Worm (Caenorhabditis elegans) whole organism, mixed stage, embryonic: ENCODE measurements around the gene str-47.

ENCODE experiments used
- M03D4.4 ChIP-seq: sonication (generic microtip); optimal IDR thresholded peaks from 2 replicates; lab custom pipeline; 2017; ENCODE audit warnings: mild to moderate bottlenecking, missing genetic modification characterization, missing compliant biosample characterization
- blmp-1 ChIP-seq: fragments of 150-350 bp; optimal IDR thresholded peaks from 2 replicates; lab custom pipeline; 2014; ENCODE audit warnings: missing biosample characterization, missing genetic modification characterization
- ceh-39 ChIP-seq: fragments of 150-350 bp; optimal IDR thresholded peaks from 2 replicates; lab custom pipeline; 2014; ENCODE audit warnings: missing biosample characterization, missing genetic modification characterization
- ceh-43 ChIP-seq: fragments of 200-800 bp; sonication (Bioruptor generic); optimal IDR thresholded peaks from 2 replicates; lab custom pipeline; 2018; ENCODE audit warnings: mild to moderate bottlenecking, missing genetic modification characterization, moderate library complexity, missing compliant biosample characterization
- ceh-83 ChIP-seq: fragments of 200-800 bp; sonication (Bioruptor generic); optimal IDR thresholded peaks from 2 replicates; lab custom pipeline; 2018; ENCODE audit warnings: mild to moderate bottlenecking, missing genetic modification characterization, missing compliant biosample characterization
- elt-1 ChIP-seq: sonication (generic microtip); optimal IDR thresholded peaks from 2 replicates; lab custom pipeline; 2017; ENCODE audit warnings: missing genetic modification characterization, mild to moderate bottlenecking, missing compliant biosample characterization, antibody characterized with exemption, moderate library complexity, borderline replicate concordance; ENCODE audit not compliant: insufficient read depth
- elt-3 ChIP-seq: fragments of 150-350 bp; optimal IDR thresholded peaks from 2 replicates; lab custom pipeline; 2014; ENCODE audit warnings: missing biosample characterization, missing genetic modification characterization
- flh-1 ChIP-seq: fragments of 200-800 bp; sonication (Bioruptor generic); optimal IDR thresholded peaks from 2 replicates; lab custom pipeline; 2018; ENCODE audit warnings: mild to moderate bottlenecking, missing genetic modification characterization, moderate library complexity, missing compliant biosample characterization
- ham-2 ChIP-seq: fragments of 200-800 bp; sonication (Bioruptor generic); optimal IDR thresholded peaks from 2 replicates; lab custom pipeline; 2018; ENCODE audit warnings: mild to moderate bottlenecking, missing genetic modification characterization, missing compliant biosample characterization
- hlh-1 ChIP-seq: fragments of 150-350 bp; optimal IDR thresholded peaks from 2 replicates; lab custom pipeline; 2014; ENCODE audit warnings: missing biosample characterization, missing genetic modification reagents, missing genetic modification characterization
- lin-13 ChIP-seq: fragments of 150-350 bp; optimal IDR thresholded peaks from 2 replicates; lab custom pipeline; 2014; ENCODE audit warnings: missing biosample characterization, missing genetic modification characterization
- lin-32 ChIP-seq: fragments of 200-800 bp; sonication (Bioruptor generic); optimal IDR thresholded peaks from 2 replicates; lab custom pipeline; 2018; ENCODE audit warnings: mild to moderate bottlenecking, missing genetic modification characterization, missing compliant biosample characterization
- lsy-2 ChIP-seq: fragments of 150-350 bp; optimal IDR thresholded peaks from 2 replicates; lab custom pipeline; 2014; ENCODE audit warnings: missing biosample characterization, missing genetic modification characterization
- mep-1 ChIP-seq: fragments of 150-350 bp; optimal IDR thresholded peaks from 2 replicates; lab custom pipeline; 2017; ENCODE audit warnings: missing biosample characterization, missing genetic modification reagents, missing genetic modification characterization, inconsistent platforms
- mls-2 ChIP-seq: sonication (generic microtip); optimal IDR thresholded peaks from 2 replicates; lab custom pipeline; 2016; ENCODE audit warnings: mild to moderate bottlenecking, missing genetic modification characterization, moderate library complexity, missing compliant biosample characterization
- nhr-12 ChIP-seq: fragments of 150-350 bp; optimal IDR thresholded peaks from 2 replicates; lab custom pipeline; 2014; ENCODE audit warnings: missing biosample characterization, missing genetic modification characterization
- nhr-2 ChIP-seq: fragments of 150-350 bp; optimal IDR thresholded peaks from 2 replicates; lab custom pipeline; 2014; ENCODE audit warnings: missing biosample characterization, missing genetic modification characterization
- nhr-237 ChIP-seq: fragments of 150-350 bp; optimal IDR thresholded peaks from 2 replicates; lab custom pipeline; 2014; ENCODE audit warnings: missing biosample characterization, missing genetic modification characterization
- nhr-28 ChIP-seq: fragments of 150-350 bp; optimal IDR thresholded peaks from 2 replicates; lab custom pipeline; 2014; ENCODE audit warnings: missing biosample characterization, missing genetic modification characterization
- nhr-76 ChIP-seq: sonication (generic microtip); optimal IDR thresholded peaks from 2 replicates; lab custom pipeline; 2017; ENCODE audit warnings: missing biosample characterization, missing genetic modification characterization
- pha-4 ChIP-seq: fragments of 150-350 bp; optimal IDR thresholded peaks from 2 replicates; lab custom pipeline; 2018; ENCODE audit warnings: missing biosample characterization, missing genetic modification reagents, missing genetic modification characterization
- sem-2 ChIP-seq: fragments of 200-800 bp; sonication (Bioruptor generic); optimal IDR thresholded peaks from 2 replicates; lab custom pipeline; 2018; ENCODE audit warnings: mild to moderate bottlenecking, missing genetic modification characterization, missing compliant biosample characterization
- snpc-4 ChIP-seq: fragments of 150-350 bp; optimal IDR thresholded peaks from 2 replicates; lab custom pipeline; 2014; ENCODE audit warnings: missing biosample characterization, missing genetic modification characterization
- sptf-1 ChIP-seq: sonication (generic microtip); optimal IDR thresholded peaks from 2 replicates; lab custom pipeline; 2017; ENCODE audit warnings: mild to moderate bottlenecking, missing genetic modification characterization, moderate library complexity, missing compliant biosample characterization
- tbx-8 ChIP-seq: fragments of 200-800 bp; sonication (Bioruptor generic); optimal IDR thresholded peaks from 2 replicates; lab custom pipeline; 2018; ENCODE audit warnings: mild to moderate bottlenecking, missing genetic modification characterization, moderate library complexity, missing compliant biosample characterization
- unc-120 ChIP-seq: sonication (generic microtip); optimal IDR thresholded peaks from 2 replicates; lab custom pipeline; 2017; ENCODE audit warnings: missing genetic modification characterization, missing compliant biosample characterization; ENCODE audit not compliant: poor library complexity, severe bottlenecking
- unc-39 ChIP-seq: fragments of 150-350 bp; optimal IDR thresholded peaks from 2 replicates; lab custom pipeline; 2014; ENCODE audit warnings: missing biosample characterization, missing genetic modification characterization
- unc-62 ChIP-seq: fragments of 150-350 bp; optimal IDR thresholded peaks from 2 replicates; lab custom pipeline; 2014; ENCODE audit warnings: missing biosample characterization, missing genetic modification reagents, missing genetic modification characterization
- zip-8 ChIP-seq: fragments of 150-350 bp; optimal IDR thresholded peaks from 2 replicates; lab custom pipeline; 2014; ENCODE audit warnings: missing biosample characterization, missing genetic modification characterization
- ztf-11 ChIP-seq: fragments of 150-350 bp; optimal IDR thresholded peaks from 2 replicates; lab custom pipeline; 2014; ENCODE audit warnings: missing biosample characterization, missing genetic modification characterization

str-47 gene

DNA sequence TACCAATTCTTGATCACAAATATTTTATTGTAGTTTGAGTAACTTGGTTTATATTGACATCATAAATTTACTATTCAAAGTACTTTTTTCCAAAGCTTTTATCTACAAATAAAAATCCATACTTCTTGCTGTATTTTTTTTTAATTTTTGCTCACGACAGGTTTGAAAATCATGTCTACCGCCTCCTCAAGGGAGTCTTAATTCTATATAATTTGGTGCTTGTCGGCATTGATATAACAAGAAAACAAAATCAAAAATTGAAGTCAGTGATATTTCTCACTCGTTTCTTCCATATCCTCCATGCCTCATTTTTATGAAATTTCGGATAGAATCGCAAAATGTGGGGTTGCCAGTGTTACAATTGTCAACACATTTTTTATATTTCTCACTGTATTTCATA, at the start of gene str-47:
Gene str-47 (plus strand): TSS at position 301 of the 400 bp plus-strand sequence.
- TF ChIP-seq pha-4 (tag; lab: Kevin White, UChicago) (no peak), blmp-1 (tag; lab: Kevin White, UChicago) (no peak)

DNA sequence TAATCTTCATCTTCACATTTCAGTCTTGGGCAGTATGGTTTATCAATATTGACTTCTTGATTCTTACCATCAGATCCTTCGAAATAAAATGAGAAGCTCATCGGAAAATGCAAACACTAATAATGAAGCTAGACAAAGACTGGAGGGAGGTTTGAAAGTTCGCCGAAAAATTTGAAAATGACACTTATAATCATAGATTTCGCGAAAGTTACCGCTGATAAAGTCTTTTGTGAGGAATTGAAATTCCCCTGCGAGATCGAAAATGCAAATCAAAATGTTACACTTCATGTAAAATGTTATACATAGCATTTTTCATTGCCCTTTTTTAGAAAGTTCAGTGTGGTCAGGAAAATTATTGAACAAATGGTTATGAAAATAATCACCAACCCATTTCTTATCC, 47.3 kb upstream of the str-47 start, which contains the start of gene C50E3.7:
Gene C50E3.7 (minus strand): TSS at position 101 of the 400 bp plus-strand sequence.
- TF ChIP-seq nhr-237 (tag; lab: Kevin White, UChicago) (no peak), ztf-11 (tag; lab: Kevin White, UChicago) (no peak), lin-32 (GFP tag; lab: Kevin White, UChicago) (no peak), unc-120 (no peak), nhr-76 (tag; lab: Kevin White, UChicago) (no peak), mls-2 (tag; lab: Kevin White, UChicago) (no peak), pha-4 (tag; lab: Kevin White, UChicago) (no peak), snpc-4 (tag; lab: Kevin White, UChicago) (no peak), lin-13 (tag; lab: Kevin White, UChicago) (no peak), unc-39 (tag; lab: Kevin White, UChicago) (no peak), ceh-83 (GFP tag; lab: Kevin White, UChicago) (no peak), M03D4.4 (no peak), zip-8 (no peak), flh-1 (GFP tag; lab: Kevin White, UChicago) (no peak), tbx-8 (GFP tag; lab: Kevin White, UChicago) (no peak), nhr-2 (tag; lab: Kevin White, UChicago) (no peak), hlh-1 (tag; lab: Kevin White, UChicago) (no peak), nhr-28 (tag; lab: Kevin White, UChicago) (no peak), lsy-2 (tag; lab: Kevin White, UChicago) (no peak)

DNA sequence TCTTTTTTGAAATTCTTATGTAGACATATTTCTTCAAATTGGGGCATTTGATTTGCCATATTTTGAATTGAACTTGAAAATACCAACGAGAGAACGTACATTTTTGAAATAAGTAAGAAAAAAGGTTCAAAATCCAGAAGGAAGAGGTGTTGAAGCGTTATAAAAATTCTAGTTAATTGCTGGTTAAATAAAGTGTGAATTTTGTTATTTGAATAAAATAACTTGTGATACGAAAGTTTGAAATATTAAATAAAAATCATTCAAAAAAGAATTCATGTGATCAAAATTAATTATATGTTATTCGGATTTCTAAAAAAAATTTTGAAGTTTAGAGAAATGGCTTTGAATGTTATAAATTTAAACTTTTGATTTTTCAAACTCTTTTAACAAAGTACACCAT, 45.4 kb upstream of the str-47 start, which contains the start of gene C50E3.9:
Gene C50E3.9 (minus strand): TSS at position 101 of the 400 bp plus-strand sequence.
- no peak for TF ChIP-seq M03D4.4
- no peak for TF ChIP-seq elt-1 (tag; lab: Kevin White, UChicago)
- TF ChIP-seq elt-3 (tag; lab: Kevin White, UChicago) = no peak
- no peak for TF ChIP-seq flh-1 (GFP tag; lab: Kevin White, UChicago)
- TF ChIP-seq blmp-1 (tag; lab: Kevin White, UChicago) = no peak
- no peak for TF ChIP-seq snpc-4 (tag; lab: Kevin White, UChicago)
- TF ChIP-seq unc-39 (tag; lab: Kevin White, UChicago) = no peak
- no peak for TF ChIP-seq ceh-83 (GFP tag; lab: Kevin White, UChicago)
- no peak for TF ChIP-seq zip-8

DNA sequence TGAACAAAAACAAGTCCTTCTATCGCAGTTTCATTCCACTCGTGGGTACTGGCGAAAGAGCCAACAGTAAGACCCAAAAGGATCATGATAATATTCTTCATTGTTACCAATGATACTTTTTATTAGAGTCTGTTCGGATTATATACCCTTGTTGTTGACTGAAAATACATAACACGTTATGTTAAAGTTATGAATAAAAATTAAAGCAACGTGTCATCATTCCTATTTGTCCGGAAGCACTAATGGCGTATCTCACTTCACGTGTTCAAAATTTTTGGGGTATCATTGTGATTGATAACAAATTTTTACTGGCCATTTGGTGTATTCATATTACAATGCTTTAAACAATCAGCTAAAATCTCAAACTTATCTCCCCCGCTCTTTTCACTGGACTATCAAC, 44.1 kb upstream of the str-47 start, which contains the start of gene scl-26:
Gene scl-26 (minus strand): TSS at position 101 of the 400 bp plus-strand sequence.
- TF ChIP-seq lsy-2 (tag; lab: Kevin White, UChicago) (no peak), ceh-39 (no peak), nhr-2 (tag; lab: Kevin White, UChicago) (no peak), lin-32 (GFP tag; lab: Kevin White, UChicago) (no peak), zip-8 (no peak), nhr-237 (tag; lab: Kevin White, UChicago) (no peak), elt-1 (tag; lab: Kevin White, UChicago) (no peak), ham-2 (GFP tag; lab: Kevin White, UChicago) (no peak), M03D4.4 (no peak), ceh-43 (no peak), snpc-4 (tag; lab: Kevin White, UChicago) (no peak), nhr-12 (tag; lab: Kevin White, UChicago) (no peak), unc-39 (tag; lab: Kevin White, UChicago) (no peak), nhr-28 (tag; lab: Kevin White, UChicago) (no peak), ceh-83 (GFP tag; lab: Kevin White, UChicago) (no peak), unc-62 (GFP tag; lab: Kevin White, UChicago) (no peak)

DNA sequence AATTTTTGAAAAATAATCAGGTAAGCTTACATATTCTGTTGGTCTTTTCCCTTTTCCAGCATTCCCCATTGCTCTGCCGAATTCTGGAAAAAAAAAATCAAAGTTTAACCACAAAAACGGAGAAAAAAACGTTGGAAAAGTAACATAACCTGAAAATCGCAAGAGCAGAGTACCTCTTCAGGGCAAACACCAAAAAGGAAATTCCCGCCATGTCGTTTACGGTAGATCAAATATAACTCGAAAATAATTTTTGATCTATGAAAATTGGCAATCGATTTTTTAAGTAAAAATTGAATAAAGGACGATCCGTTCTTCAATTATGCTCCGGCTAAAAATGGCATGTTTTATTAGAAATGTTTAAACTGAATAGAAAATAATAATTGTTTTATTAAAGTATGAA, 42.1 kb upstream of the str-47 start, which contains the start of gene C50E3.11:
Gene C50E3.11 (minus strand): TSS at position 83 of the 400 bp plus-strand sequence.
- TF ChIP-seq nhr-28 (tag; lab: Kevin White, UChicago) (no peak), unc-120 (no peak), nhr-237 (tag; lab: Kevin White, UChicago) (no peak), sptf-1 (tag; lab: Kevin White, UChicago) (no peak), lsy-2 (tag; lab: Kevin White, UChicago) (no peak), mep-1 (tag; lab: Kevin White, UChicago) (no peak), flh-1 (GFP tag; lab: Kevin White, UChicago) (no peak), hlh-1 (tag; lab: Kevin White, UChicago) (no peak), nhr-12 (tag; lab: Kevin White, UChicago) (no peak), sem-2 (GFP tag; lab: Kevin White, UChicago) (no peak), ceh-39 (no peak), lin-13 (tag; lab: Kevin White, UChicago) (no peak)
